Fruit fly (Drosophila melanogaster): ENCODE data around the gene CG46525.

Gene CG46525

DNA sequence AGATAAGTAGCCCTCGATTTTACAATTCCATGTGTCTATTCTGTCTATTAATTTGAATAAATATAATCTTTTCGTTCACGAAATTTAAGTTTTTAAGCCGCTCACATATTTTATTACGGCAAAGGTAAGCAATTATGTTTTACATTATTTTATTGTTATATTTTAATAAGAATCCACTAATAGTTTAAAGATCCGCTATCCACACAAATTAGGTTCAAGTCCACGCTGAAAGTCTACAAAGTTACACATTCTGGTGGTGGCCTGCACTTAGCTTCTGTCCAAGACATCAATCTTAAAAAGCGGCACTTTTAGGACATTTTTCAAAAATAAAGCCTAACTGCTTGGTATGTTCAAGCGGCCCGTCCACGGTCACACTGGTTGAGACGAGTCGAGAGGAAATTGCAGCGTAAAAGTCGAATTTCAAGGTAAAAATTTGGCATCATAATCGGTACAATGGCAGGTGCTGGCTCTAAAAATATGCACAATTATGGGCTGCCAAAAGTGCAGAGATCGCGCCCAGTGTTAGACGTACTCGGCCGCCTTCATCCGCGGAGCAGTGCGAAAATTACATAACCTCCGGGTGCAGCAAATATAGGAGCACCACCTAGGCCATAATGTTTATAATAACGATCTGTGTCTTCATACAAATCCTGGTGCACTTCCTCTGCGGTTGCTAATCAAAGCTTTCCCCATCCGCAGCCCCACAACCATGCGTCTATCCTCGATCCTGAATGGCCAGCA is at the start of gene CG46525, which contains the start of gene UQCR-Q:
CG46525 (plus strand) TSS at position 510 of the 741 bp plus-strand sequence.
UQCR-Q (plus strand) TSS at position 51 of the 741 bp plus-strand sequence.
- no peak for TF ChIP-seq psq (optimal IDR thresholded peaks at IDR 0.05)
- TF ChIP-seq h (optimal IDR thresholded peaks at IDR 0.05): no peak
- no peak for TF ChIP-seq Sin3A (optimal IDR thresholded peaks at IDR 0.05)
- no peak for TF ChIP-seq ttk (optimal IDR thresholded peaks at IDR 0.05)
- TF ChIP-seq Myc (optimal IDR thresholded peaks at IDR 0.05): no peak
- no peak for TF ChIP-seq insv (optimal IDR thresholded peaks at IDR 0.05)

DNA sequence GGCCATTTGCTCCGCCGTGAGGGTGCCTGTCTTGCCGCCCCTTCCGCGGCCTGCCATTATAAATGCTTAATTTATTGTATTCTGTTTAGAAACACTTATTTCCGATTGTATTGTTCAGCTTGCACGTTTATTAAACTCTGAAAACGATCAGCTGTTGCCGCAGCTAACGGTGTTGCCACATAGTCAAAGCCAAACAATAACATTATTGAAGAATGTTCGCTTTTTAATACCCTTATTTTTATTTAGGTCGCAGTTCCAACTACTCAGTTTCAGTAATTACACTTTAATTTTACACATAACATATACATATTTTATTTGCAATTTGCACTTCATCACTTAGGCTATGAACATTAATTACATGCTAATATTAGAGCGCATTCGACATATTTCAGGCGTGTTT is 48.0 kb upstream of the CG46525 start, which contains the start of gene Polr3G:
Polr3G (minus strand) TSS at position 118 of the 400 bp plus-strand sequence.
- TF ChIP-seq psq (optimal IDR thresholded peaks at IDR 0.05) (no peak), Sin3A (optimal IDR thresholded peaks at IDR 0.05) (no peak), insv (optimal IDR thresholded peaks at IDR 0.05) (no peak), ttk (optimal IDR thresholded peaks at IDR 0.05) (no peak), h (optimal IDR thresholded peaks at IDR 0.05) (no peak), Myc (optimal IDR thresholded peaks at IDR 0.05) (no peak)

DNA sequence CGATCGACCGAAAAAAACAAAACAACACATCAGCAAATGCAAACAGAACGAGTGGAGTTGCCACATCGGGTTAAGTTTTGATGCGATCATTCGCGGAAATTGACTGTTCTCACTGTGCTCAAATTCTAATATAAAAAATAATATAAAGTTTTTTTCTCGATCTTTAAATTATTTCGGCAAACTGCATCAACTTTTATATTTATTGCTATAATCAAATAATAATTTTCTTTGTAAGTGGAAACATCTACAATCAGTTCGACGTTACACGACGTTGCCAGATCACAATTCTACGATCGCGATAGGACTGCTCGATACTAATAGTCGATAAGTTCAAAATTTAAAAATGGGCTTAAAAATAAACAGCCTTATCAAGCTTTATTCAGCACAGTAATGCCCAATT is 46.2 kb upstream of the CG46525 start, which contains the start of gene Gorab:
Gorab (minus strand) TSS at position 58 of the 400 bp plus-strand sequence.
- TF ChIP-seq Myc (optimal IDR thresholded peaks at IDR 0.05) (no peak), psq (optimal IDR thresholded peaks at IDR 0.05) (no peak), ttk (optimal IDR thresholded peaks at IDR 0.05) (no peak), Sin3A (optimal IDR thresholded peaks at IDR 0.05) (no peak), insv (optimal IDR thresholded peaks at IDR 0.05) (no peak), h (optimal IDR thresholded peaks at IDR 0.05) (no peak)

DNA sequence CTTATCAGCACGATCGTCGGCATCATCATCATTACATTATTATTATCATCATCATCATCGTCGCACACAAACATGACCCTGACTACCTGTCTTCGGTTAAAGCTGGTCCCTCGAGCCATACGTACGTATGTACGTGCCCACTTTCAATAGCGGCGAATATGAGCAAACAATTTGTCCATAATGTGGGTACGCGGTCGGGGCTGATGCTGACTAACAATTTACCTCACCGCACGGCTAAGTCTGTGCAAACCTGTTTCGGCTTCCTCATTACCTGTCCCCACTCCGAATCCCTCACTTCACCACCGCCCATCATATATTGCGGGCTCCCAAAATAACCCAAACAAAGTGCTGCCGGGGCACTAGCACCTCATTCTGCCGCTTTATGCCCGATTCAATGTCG is 44.6 kb upstream of the CG46525 start:
- TF ChIP-seq Sin3A (optimal IDR thresholded peaks at IDR 0.05) (no peak), insv (optimal IDR thresholded peaks at IDR 0.05) (no peak), Myc (optimal IDR thresholded peaks at IDR 0.05) (no peak), ttk (optimal IDR thresholded peaks at IDR 0.05) (no peak), psq (optimal IDR thresholded peaks at IDR 0.05) (no peak), h (optimal IDR thresholded peaks at IDR 0.05) (no peak)

DNA sequence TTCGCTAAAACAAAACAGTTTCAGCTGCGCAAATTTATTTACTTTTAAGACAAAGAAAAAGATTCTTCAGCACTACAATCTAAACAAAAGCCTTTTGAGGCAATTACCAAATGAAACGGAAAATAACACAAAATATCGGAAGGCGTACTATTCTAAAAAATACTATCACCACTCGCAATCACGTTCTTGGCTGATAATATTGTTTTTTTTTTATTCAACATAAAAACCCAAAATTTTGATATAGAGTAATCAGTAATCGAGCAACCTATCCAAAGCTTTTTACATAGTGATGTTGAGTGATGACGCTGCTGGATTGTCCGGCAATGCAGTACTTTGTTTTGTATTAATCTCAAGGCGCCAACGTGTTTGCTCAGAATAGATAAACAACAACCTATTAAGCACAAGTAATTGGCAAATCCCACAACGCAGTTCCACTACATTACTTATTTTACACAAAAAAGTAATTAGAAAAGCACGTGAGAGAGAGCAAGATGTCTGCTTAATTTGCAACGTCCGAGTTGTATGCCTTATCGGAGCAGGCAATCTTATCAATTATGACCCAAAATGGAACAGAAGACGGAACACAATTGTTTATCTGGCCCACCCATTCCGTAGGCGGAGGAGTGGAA is 43.9 kb upstream of the CG46525 start:
- no peak for TF ChIP-seq insv (optimal IDR thresholded peaks at IDR 0.05)

DNA sequence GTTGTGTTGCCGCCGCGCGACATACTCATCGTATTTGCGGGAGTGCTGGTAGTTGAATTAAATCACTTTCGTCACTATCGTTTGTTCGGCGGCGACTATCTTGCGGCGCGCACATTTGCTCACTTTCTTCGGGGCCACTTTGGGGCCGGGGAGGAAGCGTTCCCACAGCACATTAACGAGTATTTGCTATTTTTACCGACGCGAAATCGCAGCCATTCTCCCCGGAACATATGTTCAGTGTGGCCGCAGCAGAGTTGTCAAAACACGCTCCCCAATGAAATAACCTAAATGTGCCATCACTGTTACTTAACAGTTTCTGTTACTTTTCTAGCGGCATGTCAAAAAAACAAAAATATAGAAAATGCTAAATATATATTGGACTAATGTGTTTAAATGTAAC is 42.1 kb upstream of the CG46525 start, which contains the start of gene frc:
frc (minus strand) TSS at position 244 of the 400 bp plus-strand sequence.
- TF ChIP-seq h (optimal IDR thresholded peaks at IDR 0.05) (no peak), insv (optimal IDR thresholded peaks at IDR 0.05) (no peak), ttk (optimal IDR thresholded peaks at IDR 0.05) (no peak), Myc (optimal IDR thresholded peaks at IDR 0.05) (no peak), Sin3A (optimal IDR thresholded peaks at IDR 0.05) (no peak), psq (optimal IDR thresholded peaks at IDR 0.05) (no peak)

DNA sequence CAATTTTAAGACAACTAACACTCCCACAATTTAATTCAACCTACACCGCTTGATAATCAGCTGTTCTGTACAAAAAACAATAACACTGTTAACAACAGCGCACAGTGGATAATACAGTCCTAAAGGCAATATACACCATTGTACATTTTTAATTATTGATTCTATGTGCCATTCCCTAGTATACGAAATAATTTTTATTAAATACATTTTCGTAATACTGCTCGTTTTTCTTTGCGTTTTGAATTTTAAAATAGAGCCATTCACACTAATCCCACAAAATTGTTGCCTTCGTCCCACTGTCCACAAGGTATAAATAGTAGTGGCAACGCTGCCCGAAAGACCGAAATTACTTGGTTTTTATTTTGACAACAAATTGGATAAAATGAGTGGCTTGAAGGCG is 41.5 kb upstream of the CG46525 start, which contains the start of the genes Coq4 and CG32176:
Coq4 (minus strand) TSS at position 67 of the 400 bp plus-strand sequence.
CG32176 (plus strand) TSS at position 314 of the 400 bp plus-strand sequence.
- TF ChIP-seq insv (optimal IDR thresholded peaks at IDR 0.05) (no peak), ttk (optimal IDR thresholded peaks at IDR 0.05) (no peak), Myc (optimal IDR thresholded peaks at IDR 0.05) (no peak), psq (optimal IDR thresholded peaks at IDR 0.05) (no peak), h (optimal IDR thresholded peaks at IDR 0.05) (no peak), Sin3A (optimal IDR thresholded peaks at IDR 0.05) (no peak)

DNA sequence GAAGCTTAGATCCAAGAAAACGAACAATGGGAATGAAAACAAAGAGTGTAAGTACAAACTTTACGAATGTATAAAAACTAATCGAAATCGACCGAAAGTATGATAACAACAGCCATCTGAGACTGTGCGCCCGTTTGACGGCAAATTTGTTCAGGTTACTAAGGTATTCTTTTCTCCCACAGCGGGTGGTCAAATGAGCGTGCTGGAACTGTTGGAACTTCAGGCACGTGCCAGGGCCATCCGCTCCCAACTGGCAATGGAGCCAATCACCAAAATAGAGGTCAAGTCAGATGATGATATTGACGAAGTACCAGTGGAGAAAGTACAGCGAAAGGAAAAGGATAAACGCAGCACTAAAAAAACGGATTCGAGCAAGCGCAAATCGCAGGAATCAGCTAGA is 38.7 kb upstream of the CG46525 start, which contains the start of gene CG12229:
CG12229 (minus strand) TSS at position 101 of the 400 bp plus-strand sequence.
- TF ChIP-seq insv (optimal IDR thresholded peaks at IDR 0.05): no peak
- TF ChIP-seq psq (optimal IDR thresholded peaks at IDR 0.05): no peak
- no peak for TF ChIP-seq ttk (optimal IDR thresholded peaks at IDR 0.05)
- TF ChIP-seq Sin3A (optimal IDR thresholded peaks at IDR 0.05): no peak
- TF ChIP-seq Myc (optimal IDR thresholded peaks at IDR 0.05): no peak
- no peak for TF ChIP-seq h (optimal IDR thresholded peaks at IDR 0.05)

DNA sequence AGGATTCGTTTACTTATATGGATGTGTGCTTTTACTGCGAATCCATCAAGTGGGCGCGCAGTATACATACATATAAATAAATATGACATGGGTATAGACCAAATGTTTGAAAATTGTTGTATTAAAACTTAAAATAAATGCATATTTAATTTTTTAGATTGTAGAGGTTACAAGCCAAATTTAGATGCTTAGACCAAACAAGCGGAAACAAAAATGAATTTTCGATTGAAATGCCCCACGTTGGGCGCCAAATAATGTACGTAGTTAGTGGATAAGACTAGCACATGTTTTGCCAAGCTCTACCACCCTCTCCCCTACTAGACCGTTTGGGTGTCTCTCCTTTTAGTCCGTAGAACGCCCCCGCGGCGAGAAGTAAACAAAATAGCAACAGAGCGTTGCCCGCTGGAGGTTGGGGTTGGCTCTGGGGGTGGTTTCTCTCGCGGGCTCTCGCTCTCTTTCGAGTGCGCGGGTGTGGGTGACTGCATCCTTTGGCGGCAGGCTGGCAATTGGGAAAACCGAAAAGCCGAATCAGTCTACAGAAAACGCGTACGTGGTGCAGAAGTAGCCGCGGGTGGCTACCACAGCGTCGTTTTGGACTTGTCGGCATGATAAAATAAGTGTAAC is 36.0 kb upstream of the CG46525 start, which contains the start of gene CG18265:
CG18265 (plus strand) TSS at position 530 of the 624 bp plus-strand sequence.
- TF ChIP-seq ttk (optimal IDR thresholded peaks at IDR 0.05) (no peak), psq (optimal IDR thresholded peaks at IDR 0.05) (no peak), insv (optimal IDR thresholded peaks at IDR 0.05) (no peak), Sin3A (optimal IDR thresholded peaks at IDR 0.05) (no peak), h (optimal IDR thresholded peaks at IDR 0.05) (no peak), Myc (optimal IDR thresholded peaks at IDR 0.05) (no peak)

DNA sequence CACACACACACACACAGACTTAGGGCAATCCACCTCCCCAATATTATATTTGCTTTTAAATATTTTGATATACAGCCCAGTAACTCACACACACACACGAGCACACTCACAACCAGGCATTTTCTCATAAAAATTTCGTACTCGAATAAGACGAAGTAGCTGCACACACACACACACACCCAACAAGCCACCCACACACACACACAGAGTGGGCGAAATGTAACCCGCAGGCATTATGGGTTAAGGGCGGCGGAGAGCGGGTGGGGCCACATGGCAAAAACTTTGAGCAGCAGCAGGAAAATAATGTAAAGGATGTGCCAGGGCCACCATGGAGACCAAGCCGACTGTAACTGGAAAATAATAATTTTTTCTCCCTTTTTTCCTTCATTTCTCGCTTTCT is 33.4 kb upstream of the CG46525 start:
- TF ChIP-seq psq (optimal IDR thresholded peaks at IDR 0.05): no peak
- no peak for TF ChIP-seq h (optimal IDR thresholded peaks at IDR 0.05)
- no peak for TF ChIP-seq insv (optimal IDR thresholded peaks at IDR 0.05)
- TF ChIP-seq Sin3A (optimal IDR thresholded peaks at IDR 0.05): no peak
- no peak for TF ChIP-seq ttk (optimal IDR thresholded peaks at IDR 0.05)
- TF ChIP-seq Myc (optimal IDR thresholded peaks at IDR 0.05): no peak

DNA sequence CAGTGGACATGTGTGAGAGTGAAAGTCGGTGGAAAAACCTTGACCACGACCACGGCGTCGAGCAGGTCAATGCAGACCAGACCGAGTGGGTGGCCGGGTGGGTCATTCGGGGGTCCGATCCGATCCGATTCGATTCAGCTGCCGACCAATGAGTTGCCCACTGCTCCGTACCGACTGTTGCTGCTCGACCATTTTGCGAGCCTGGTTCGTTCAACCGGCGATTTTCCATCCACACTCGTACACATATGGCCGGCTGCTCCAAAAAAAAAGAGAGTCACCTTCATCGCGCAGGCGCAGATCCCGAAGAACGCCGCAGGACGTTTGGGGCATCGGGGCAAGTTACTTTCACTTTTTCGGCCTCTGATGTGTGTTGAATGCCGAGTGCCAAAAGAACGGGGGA is 30.5 kb upstream of the CG46525 start:
- TF ChIP-seq h (optimal IDR thresholded peaks at IDR 0.05): no peak
- TF ChIP-seq Myc (optimal IDR thresholded peaks at IDR 0.05): no peak
- no peak for TF ChIP-seq Sin3A (optimal IDR thresholded peaks at IDR 0.05)
- no peak for TF ChIP-seq psq (optimal IDR thresholded peaks at IDR 0.05)
- no peak for TF ChIP-seq ttk (optimal IDR thresholded peaks at IDR 0.05)
- no peak for TF ChIP-seq insv (optimal IDR thresholded peaks at IDR 0.05)
